Fruit fly (Drosophila melanogaster) whole organism, embryonic: ENCODE results near the gene Swip-1.

ENCODE experiments used
- Adf1 ChIP-seq: fragments of 200-800 bp; sonication (Bioruptor generic); IDR thresholded peaks from 2 replicates; pipeline ENCODE4 v1.3.6; 2022; ENCODE audit warnings: missing biosample characterization, missing genetic modification characterization
- CG10209 ChIP-seq: fragments of 200-800 bp; sonication (Bioruptor generic); optimal IDR thresholded peaks from 3 replicates; lab custom pipeline; 2017; ENCODE audit warnings: missing biosample characterization, mild to moderate bottlenecking, missing genetic modification characterization, missing genetic modification reagents
- CG10543 ChIP-seq: fragments of 200-800 bp; sonication (Bioruptor generic); optimal IDR thresholded peaks from 3 replicates; lab custom pipeline; 2017; ENCODE audit warnings: missing biosample characterization, mild to moderate bottlenecking, missing genetic modification characterization, moderate library complexity
- CG10979 ChIP-seq: fragments of 200-800 bp; sonication (Bioruptor generic); optimal IDR thresholded peaks from 2 replicates; lab custom pipeline; 2018; ENCODE audit warnings: missing biosample characterization, mild to moderate bottlenecking, missing genetic modification characterization, moderate library complexity
- CG12155 ChIP-seq: fragments of 200-800 bp; sonication (Bioruptor generic); optimal IDR thresholded peaks from 3 replicates; lab custom pipeline; 2016; ENCODE audit warnings: missing biosample characterization, missing genetic modification characterization
- CG13424 ChIP-seq: fragments of 200-800 bp; sonication (Bioruptor generic); optimal IDR thresholded peaks from 2 replicates; lab custom pipeline; 2019; ENCODE audit warnings: missing biosample characterization, mild to moderate bottlenecking, missing genetic modification characterization, moderate library complexity
- CG13775 ChIP-seq: fragments of 200-800 bp; sonication (Bioruptor generic); optimal IDR thresholded peaks from 3 replicates; lab custom pipeline; 2017; ENCODE audit warnings: missing biosample characterization, mild to moderate bottlenecking, missing genetic modification characterization
- CG17612 ChIP-seq: fragments of 200-800 bp; sonication (Bioruptor generic); IDR thresholded peaks from 2 replicates; pipeline ENCODE4 v1.3.6; 2022; ENCODE audit warnings: missing biosample characterization, missing genetic modification characterization
- CG18476 ChIP-seq: fragments of 200-800 bp; sonication (Bioruptor generic); optimal IDR thresholded peaks from 2 replicates; lab custom pipeline; 2016; ENCODE audit warnings: missing biosample characterization, mild to moderate bottlenecking, missing genetic modification characterization
- CG2678 ChIP-seq: fragments of 200-800 bp; sonication (Bioruptor generic); optimal IDR thresholded peaks from 3 replicates; lab custom pipeline; 2019; ENCODE audit warnings: missing biosample characterization, mild to moderate bottlenecking, missing genetic modification characterization, moderate library complexity
- CG30403 ChIP-seq: fragments of 200-800 bp; sonication (Bioruptor generic); optimal IDR thresholded peaks from 3 replicates; lab custom pipeline; 2016; ENCODE audit warnings: missing biosample characterization, missing genetic modification characterization
- CG3281 ChIP-seq: fragments of 200-800 bp; sonication (Bioruptor generic); optimal IDR thresholded peaks from 3 replicates; lab custom pipeline; 2017; ENCODE audit warnings: missing biosample characterization, mild to moderate bottlenecking, missing genetic modification characterization
- CG33557 ChIP-seq: fragments of 200-800 bp; sonication (Bioruptor generic); optimal IDR thresholded peaks from 2 replicates; lab custom pipeline; 2019; ENCODE audit warnings: missing biosample characterization, mild to moderate bottlenecking, missing genetic modification characterization, moderate library complexity
- CG3407 ChIP-seq: fragments of 200-800 bp; sonication (Bioruptor generic); optimal IDR thresholded peaks from 2 replicates; lab custom pipeline; 2018; ENCODE audit warnings: missing biosample characterization, mild to moderate bottlenecking, missing genetic modification characterization
- CG34376 ChIP-seq: fragments of 200-800 bp; sonication (Bioruptor generic); optimal IDR thresholded peaks from 2 replicates; lab custom pipeline; 2018; ENCODE audit warnings: missing biosample characterization, mild to moderate bottlenecking, missing genetic modification characterization
- CG3847 ChIP-seq: fragments of 200-800 bp; sonication (Bioruptor generic); IDR thresholded peaks from 2 replicates; pipeline ENCODE4 v1.3.6; 2022; ENCODE audit warnings: missing biosample characterization, missing genetic modification characterization
- CG4328 ChIP-seq: fragments of 200-800 bp; sonication (Bioruptor generic); optimal IDR thresholded peaks from 3 replicates; lab custom pipeline; 2017; ENCODE audit warnings: missing biosample characterization, missing genetic modification reagents, missing genetic modification characterization
- CG6254 ChIP-seq: fragments of 200-800 bp; sonication (Bioruptor generic); optimal IDR thresholded peaks from 3 replicates; lab custom pipeline; 2017; ENCODE audit warnings: mild to moderate bottlenecking, missing biosample characterization, missing genetic modification reagents, missing genetic modification characterization
- CG6683 ChIP-seq: fragments of 200-800 bp; sonication (Bioruptor generic); optimal IDR thresholded peaks from 2 replicates; lab custom pipeline; 2017; ENCODE audit warnings: missing biosample characterization, mild to moderate bottlenecking, missing genetic modification characterization, missing genetic modification reagents
- CG9727 ChIP-seq: fragments of 200-800 bp; sonication (Bioruptor generic); optimal IDR thresholded peaks from 3 replicates; lab custom pipeline; 2017; ENCODE audit warnings: missing biosample characterization, mild to moderate bottlenecking, missing genetic modification characterization
- CG9817 ChIP-seq: fragments of 200-800 bp; sonication (Bioruptor generic); optimal IDR thresholded peaks from 2 replicates; lab custom pipeline; 2018; ENCODE audit warnings: missing biosample characterization, mild to moderate bottlenecking, missing genetic modification characterization, moderate library complexity
- CG9932 ChIP-seq: fragments of 200-800 bp; sonication (Bioruptor generic); IDR thresholded peaks from 2 replicates; pipeline ENCODE4 v1.3.6; 2022; ENCODE audit warnings: missing biosample characterization, missing genetic modification characterization
- Drgx ChIP-seq: fragments of 200-800 bp; sonication (Bioruptor generic); IDR thresholded peaks from 2 replicates; pipeline ENCODE4 v1.3.6; 2022; ENCODE audit warnings: missing biosample characterization, missing genetic modification characterization
- E2f1 ChIP-seq: fragments of 200-800 bp; sonication (Bioruptor generic); IDR thresholded peaks from 2 replicates; pipeline ENCODE4 v1.3.6; 2022; ENCODE audit warnings: missing biosample characterization, missing genetic modification characterization
- GATAe ChIP-seq: fragments of 200-800 bp; sonication (Bioruptor generic); conservative IDR thresholded peaks from 2 replicates; pipeline ENCODE4 v1.3.6; 2022; ENCODE audit warnings: missing biosample characterization, missing genetic modification characterization
- Hr39 ChIP-seq: fragments of >200 bp; optimal IDR thresholded peaks from 2 replicates; lab custom pipeline; 2017
- Lhr ChIP-seq: fragments of 200-800 bp; sonication (Bioruptor generic); optimal IDR thresholded peaks from 3 replicates; lab custom pipeline; 2017; ENCODE audit warnings: mild to moderate bottlenecking, missing biosample characterization, missing genetic modification reagents, missing genetic modification characterization
- Lpt ChIP-seq: fragments of >200 bp; optimal IDR thresholded peaks from 2 replicates; lab custom pipeline; 2018; ENCODE audit warnings: missing biosample characterization, missing genetic modification characterization
- Meics ChIP-seq: fragments of 200-800 bp; sonication (Bioruptor generic); optimal IDR thresholded peaks from 2 replicates; lab custom pipeline; 2017; ENCODE audit warnings: missing biosample characterization, mild to moderate bottlenecking, missing genetic modification characterization
- Nf-YB ChIP-seq: fragments of 200-800 bp; sonication (Bioruptor generic); optimal IDR thresholded peaks from 3 replicates; lab custom pipeline; 2019; ENCODE audit warnings: missing biosample characterization, mild to moderate bottlenecking, missing genetic modification characterization, moderate library complexity
- Oli ChIP-seq: fragments of 200-800 bp; sonication (Bioruptor generic); optimal IDR thresholded peaks from 2 replicates; lab custom pipeline; 2018; ENCODE audit warnings: missing biosample characterization, mild to moderate bottlenecking, missing genetic modification characterization, moderate library complexity
- Sox102F ChIP-seq: fragments of 200-800 bp; sonication (Bioruptor generic); optimal IDR thresholded peaks from 2 replicates; lab custom pipeline; 2018; ENCODE audit warnings: missing biosample characterization, mild to moderate bottlenecking, missing genetic modification characterization, moderate library complexity
- TFAM ChIP-seq: fragments of 200-800 bp; sonication (Bioruptor generic); optimal IDR thresholded peaks from 2 replicates; lab custom pipeline; 2017; ENCODE audit warnings: missing biosample characterization, missing genetic modification characterization, inconsistent platforms
- Trl ChIP-seq, 3 experiments: fragments of >200 bp in 2 of 3; fragments of 200-800 bp in 1 of 3; sonication (Bioruptor generic) in 1 of 3; optimal IDR thresholded peaks; 2 replicates in 1 of 3; 3 replicates in 2 of 3; lab custom pipeline; 2016 to 2017; ENCODE audit warnings: missing biosample characterization in 1 of 3, missing genetic modification characterization in 1 of 3
- ci ChIP-seq: fragments of 200-800 bp; sonication (Bioruptor generic); IDR thresholded peaks from 3 replicates; pipeline ENCODE4 v1.3.6; 2022; ENCODE audit warnings: missing biosample characterization, missing genetic modification characterization
- crc ChIP-seq: fragments of 200-800 bp; sonication (Bioruptor generic); optimal IDR thresholded peaks from 2 replicates; lab custom pipeline; 2016; ENCODE audit warnings: missing biosample characterization, missing genetic modification characterization
- cwo ChIP-seq: fragments of 200-800 bp; sonication (Bioruptor generic); optimal IDR thresholded peaks from 3 replicates; lab custom pipeline; 2017; ENCODE audit warnings: missing biosample characterization, missing genetic modification characterization, mild to moderate bottlenecking, moderate library complexity, missing genetic modification reagents
- dmrt99B ChIP-seq: fragments of 200-800 bp; sonication (Bioruptor generic); optimal IDR thresholded peaks from 2 replicates; lab custom pipeline; 2018; ENCODE audit warnings: missing biosample characterization, mild to moderate bottlenecking, missing genetic modification characterization, moderate library complexity
- ems ChIP-seq: fragments of 200-800 bp; sonication (Bioruptor generic); optimal IDR thresholded peaks from 3 replicates; lab custom pipeline; 2016; ENCODE audit warnings: missing biosample characterization, missing genetic modification characterization
- eve ChIP-seq, 2 experiments: fragments of >200 bp; optimal IDR thresholded peaks; 2 replicates each; lab custom pipeline; 2017; ENCODE audit warnings: missing biosample characterization in 2 of 2, missing genetic modification characterization in 2 of 2
- inv ChIP-seq: fragments of 200-800 bp; sonication (Bioruptor generic); IDR thresholded peaks from 2 replicates; pipeline ENCODE4 v1.3.6; 2022; ENCODE audit warnings: missing biosample characterization, missing genetic modification characterization; ENCODE audit not compliant: partially characterized antibody
- nmo ChIP-seq: fragments of 200-800 bp; sonication (Bioruptor generic); optimal IDR thresholded peaks from 2 replicates; lab custom pipeline; 2018; ENCODE audit warnings: missing biosample characterization, mild to moderate bottlenecking, missing genetic modification characterization, moderate library complexity
- slou ChIP-seq: fragments of 200-800 bp; sonication (Bioruptor generic); optimal IDR thresholded peaks from 3 replicates; lab custom pipeline; 2016; ENCODE audit warnings: missing biosample characterization, missing genetic modification characterization
- trem ChIP-seq: fragments of 200-800 bp; optimal IDR thresholded peaks from 3 replicates; lab custom pipeline; 2019; ENCODE audit warnings: missing biosample characterization, mild to moderate bottlenecking, missing genetic modification characterization, moderate library complexity
- wdn ChIP-seq: fragments of 200-800 bp; sonication (Bioruptor generic); IDR thresholded peaks from 2 replicates; pipeline ENCODE4 v1.3.6; 2022; ENCODE audit warnings: missing biosample characterization, missing genetic modification characterization
- zf30C ChIP-seq: fragments of 200-800 bp; sonication (Bioruptor generic); optimal IDR thresholded peaks from 3 replicates; lab custom pipeline; 2018; ENCODE audit warnings: missing biosample characterization, mild to moderate bottlenecking, missing genetic modification characterization
- zfh1 ChIP-seq: fragments of 200-800 bp; sonication (Bioruptor generic); IDR thresholded peaks from 3 replicates; pipeline ENCODE4 v1.3.6; 2022; ENCODE audit warnings: missing biosample characterization, missing genetic modification characterization
- zfh2 ChIP-seq: fragments of 200-800 bp; sonication (Bioruptor generic); optimal IDR thresholded peaks from 2 replicates; lab custom pipeline; 2016; ENCODE audit warnings: missing biosample characterization, missing genetic modification characterization

The Swip-1 gene

DNA sequence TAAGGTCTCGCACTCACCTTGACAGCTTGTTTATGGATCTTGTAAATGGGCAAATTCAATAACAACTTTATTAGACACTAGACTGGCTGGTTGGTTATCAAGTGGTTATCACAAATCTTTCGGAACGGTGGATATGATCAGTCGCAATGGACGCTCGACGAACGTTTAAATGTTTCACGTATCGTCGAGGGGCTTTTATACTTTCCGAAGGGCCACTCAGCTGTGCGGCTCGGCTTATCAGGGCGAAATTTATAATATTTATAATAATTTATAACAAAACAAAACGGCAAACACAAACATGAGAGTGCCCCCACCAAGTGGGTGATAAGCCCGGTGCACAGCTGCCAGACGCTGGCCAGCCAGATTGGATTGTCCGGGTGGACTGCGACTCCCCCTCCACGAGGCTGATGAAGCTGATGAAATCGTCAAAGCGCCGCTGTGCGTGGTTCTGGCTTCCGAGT, 32.8 kb downstream of the Swip-1 start, which contains the start of gene CG10621 (continued):
- no peak for TF ChIP-seq CG3407 (GFP tag; lab: Kevin White, UChicago)
- TF ChIP-seq E2f1 (GFP tag; lab: Robert Waterston, UW): no peak; the same call in 1 of the 2 replicates
- 0 out of 2 replicates have a peak, but pooled peaks have one; percentile 16 for TF ChIP-seq Drgx
- TF ChIP-seq Adf1 (GFP tag; lab: Robert Waterston, UW): peak; percentile 19; the same call in 1 of the 2 replicates
- TF ChIP-seq ci: 0 out of 3 replicates have a peak, but pooled peaks have one; percentile 39
- no peak for TF ChIP-seq Lhr (GFP tag; lab: Kevin White, UChicago)
- no peak for TF ChIP-seq CG18476 (GFP tag; lab: Kevin White, UChicago)
- TF ChIP-seq ems (GFP tag; lab: Kevin White, UChicago): no peak
- TF ChIP-seq zfh1 (GFP tag; lab: Robert Waterston, UW): no peak
- TF ChIP-seq CG6254 (GFP tag; lab: Kevin White, UChicago): no peak
- no peak for TF ChIP-seq CG3281
- no peak for TF ChIP-seq CG17612 (GFP tag; lab: Robert Waterston, UW)
- peak; percentile 27; the same call in 1 of the 2 replicates for TF ChIP-seq GATAe

DNA sequence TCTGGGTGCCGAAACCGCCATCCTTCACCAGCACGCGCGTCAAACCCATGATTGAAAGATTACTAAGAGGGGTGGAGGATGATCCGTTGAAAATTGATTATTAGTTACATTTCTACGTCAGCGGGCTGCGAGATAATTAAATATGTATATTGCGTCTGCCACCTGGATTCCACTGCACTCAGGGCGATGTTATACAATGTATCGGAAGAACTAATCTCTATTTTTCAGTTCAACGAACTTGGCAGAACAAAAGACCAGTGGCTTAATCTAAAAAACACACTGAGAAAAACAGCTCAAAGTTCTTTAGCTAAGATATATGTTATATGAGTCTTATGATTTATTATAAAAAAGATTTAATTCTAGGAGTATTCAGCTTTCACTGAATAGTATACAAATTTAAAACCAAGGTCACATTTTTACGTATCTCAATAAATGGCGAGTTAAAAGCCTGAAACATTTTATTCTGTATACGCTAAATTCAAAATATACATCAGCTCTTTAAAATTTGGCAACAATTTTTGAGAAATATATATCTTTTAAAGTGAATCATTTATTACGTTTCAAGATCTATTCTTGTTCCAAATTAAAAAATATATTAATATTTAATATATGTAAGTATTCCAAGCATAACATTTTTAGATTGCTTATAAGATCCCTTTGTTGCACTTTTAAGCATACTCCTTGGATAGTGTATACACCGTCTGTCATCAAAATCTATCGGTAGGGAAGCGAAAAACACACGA, 33.4 kb downstream of the Swip-1 start:
- TF ChIP-seq CG13775 (GFP tag; lab: Kevin White, UChicago): peak; percentile 9
- TF ChIP-seq inv (GFP tag; lab: Robert Waterston, UW): no peak
- peak; percentile 24 for TF ChIP-seq nmo (GFP tag; lab: Kevin White, UChicago)
- no peak for TF ChIP-seq TFAM (GFP tag; lab: Kevin White, UChicago)
- no peak for TF ChIP-seq wdn
- TF ChIP-seq crc: no peak
- no peak for TF ChIP-seq trem (tag; lab: Kevin White, UChicago)
- TF ChIP-seq Oli (tag; lab: Kevin White, UChicago): peak; percentile 10
- TF ChIP-seq Lpt (GFP tag; lab: Kevin White, UChicago): no peak
- TF ChIP-seq CG34376 (GFP tag; lab: Kevin White, UChicago): peak; percentile 9
- TF ChIP-seq Meics (GFP tag; lab: Kevin White, UChicago): peak; percentile 73
- peak; percentile 27 for TF ChIP-seq Sox102F
- TF ChIP-seq CG12155 (GFP tag; lab: Kevin White, UChicago): peak; percentile 14
- no peak for TF ChIP-seq CG10543 (GFP tag; lab: Kevin White, UChicago)
- TF ChIP-seq zf30C (GFP tag; lab: Kevin White, UChicago): peak; percentile 13
- TF ChIP-seq CG30403: peak; percentile 42
- TF ChIP-seq Nf-YB: peak; percentile 28
- no peak for TF ChIP-seq Trl (optimal IDR thresholded peaks at IDR 0.05; lab: Kevin White, UChicago)
- no peak for TF ChIP-seq Trl (GFP tag; optimal IDR thresholded peaks at IDR 0.05; lab: Kevin White, UChicago)
- TF ChIP-seq CG9932: peak; percentile 41; the same call in 1 of the 2 replicates
- peak; percentile 73 for TF ChIP-seq CG2678 (tag; lab: Kevin White, UChicago)
- peak; percentile 51 for TF ChIP-seq CG9727 (GFP tag; lab: Kevin White, UChicago)
- no peak for TF ChIP-seq zfh2 (GFP tag; lab: Kevin White, UChicago)
- TF ChIP-seq CG6683: no peak
- no peak for TF ChIP-seq Hr39 (lab: Kevin White, UChicago)
- no peak for TF ChIP-seq eve (GFP tag; optimal IDR thresholded peaks at IDR 0.05; lab: Kevin White, UChicago)
- TF ChIP-seq slou: no peak
- no peak for TF ChIP-seq CG33557 (GFP tag; lab: Kevin White, UChicago)
- TF ChIP-seq CG9817: peak; percentile 34
- peak; percentile 17 for TF ChIP-seq cwo
- no peak for TF ChIP-seq CG4328 (GFP tag; lab: Kevin White, UChicago)
- TF ChIP-seq CG10979 (tag; lab: Kevin White, UChicago): peak; percentile 27
- TF ChIP-seq CG10209 (GFP tag; lab: Kevin White, UChicago): peak; percentile 38
- peak; percentile 40 for TF ChIP-seq dmrt99B (tag; lab: Kevin White, UChicago)
- 0 out of 2 replicates have a peak, but pooled peaks have one; percentile 14 for TF ChIP-seq CG3847 (GFP tag; lab: Robert Waterston, UW)
- TF ChIP-seq CG13424 (tag; lab: Kevin White, UChicago): peak; percentile 17
